Worm (Caenorhabditis elegans): ENCODE results near the gene gcy-22.

The gcy-22 gene

ce11 chrV:20779707-20780346 lies 45.0 kb downstream of the gcy-22 start (continued):
- TF ChIP-seq fkh-8 (tag; optimal IDR thresholded peaks at IDR 0.05) = peak; percentile 68
- TF ChIP-seq hlh-4 (tag; optimal IDR thresholded peaks at IDR 0.05) = no peak
- TF ChIP-seq swsn-7 (tag; optimal IDR thresholded peaks at IDR 0.05) = peak; percentile 27
- peak in 1 of 2 experiments; percentile 13 for TF ChIP-seq lsy-2 (tag; optimal IDR thresholded peaks at IDR 0.05)
- peak; percentile 58 for TF ChIP-seq rnt-1 (tag; optimal IDR thresholded peaks at IDR 0.05)
- peak; percentile 23 for TF ChIP-seq nhr-47 (tag; optimal IDR thresholded peaks at IDR 0.05)
- no peak for TF ChIP-seq nhr-11 (tag; optimal IDR thresholded peaks at IDR 0.05)
- no peak for TF ChIP-seq snu-23 (GFP tag; optimal IDR thresholded peaks at IDR 0.05)
- peak; percentile 78 for TF ChIP-seq sox-4 (tag; optimal IDR thresholded peaks at IDR 0.05)
- no peak for TF ChIP-seq nhr-76 (tag; optimal IDR thresholded peaks at IDR 0.05)
- no peak for TF ChIP-seq pag-3 (tag; optimal IDR thresholded peaks at IDR 0.05; ENCODE audit: borderline replicate concordance, insufficient read depth)
- no peak for TF ChIP-seq dpl-1 (GFP tag; optimal IDR thresholded peaks at IDR 0.05)
- no peak for TF ChIP-seq egl-27 (tag; optimal IDR thresholded peaks at IDR 0.05)
- TF ChIP-seq zag-1 (tag; optimal IDR thresholded peaks at IDR 0.05) = no peak
- no peak for TF ChIP-seq vab-15 (tag; optimal IDR thresholded peaks at IDR 0.05)
- no peak for TF ChIP-seq nhr-12 (tag; optimal IDR thresholded peaks at IDR 0.05)
- TF ChIP-seq mef-2 (tag; optimal IDR thresholded peaks at IDR 0.05) = no peak
- peak; percentile 38 for TF ChIP-seq fos-1 (tag; optimal IDR thresholded peaks at IDR 0.05)
- TF ChIP-seq C34B4.2 (tag; optimal IDR thresholded peaks at IDR 0.05) = no peak
- peak; percentile 57 for TF ChIP-seq nhr-71 (tag; optimal IDR thresholded peaks at IDR 0.05)
- peak; percentile 1 for TF ChIP-seq irx-1 (tag; optimal IDR thresholded peaks at IDR 0.05)
- TF ChIP-seq aha-1 (tag; optimal IDR thresholded peaks at IDR 0.05) = no peak
- TF ChIP-seq lin-39 (tag; optimal IDR thresholded peaks at IDR 0.05) = no peak
- no peak for TF ChIP-seq grh-1 (GFP tag; IDR thresholded peaks at IDR 0.05)
- TF ChIP-seq C04F5.9 (tag; optimal IDR thresholded peaks at IDR 0.05) = no peak
- peak; percentile 75 for TF ChIP-seq nhr-85 (tag)
- TF ChIP-seq zip-4 (GFP tag; optimal IDR thresholded peaks at IDR 0.05) = no peak
- no peak for TF ChIP-seq aly-2 (tag; optimal IDR thresholded peaks at IDR 0.05)
- no peak for TF ChIP-seq C16A3.4 (tag; optimal IDR thresholded peaks at IDR 0.05)

- TF ChIP-seq pqm-1 (tag; optimal IDR thresholded peaks at IDR 0.05) (no peak), aly-2 (tag; optimal IDR thresholded peaks at IDR 0.05) (no peak), unc-86 (tag; optimal IDR thresholded peaks at IDR 0.05) (no peak), elt-2 (tag; optimal IDR thresholded peaks at IDR 0.05) (peak; percentile 2), lin-35 (GFP tag; optimal IDR thresholded peaks at IDR 0.05) (peak in 1 of 2 experiments; percentile 23), alr-1 (tag; optimal IDR thresholded peaks at IDR 0.05; ENCODE audit: borderline replicate concordance) (no peak), lir-3 (tag; optimal IDR thresholded peaks at IDR 0.05; ENCODE audit: poor library complexity) (no peak), zag-1 (tag; optimal IDR thresholded peaks at IDR 0.05) (no peak), pax-3 (tag; optimal IDR thresholded peaks at IDR 0.05) (no peak), pag-3 (tag; optimal IDR thresholded peaks at IDR 0.05; ENCODE audit: borderline replicate concordance, insufficient read depth) (no peak), ztf-11 (tag; optimal IDR thresholded peaks at IDR 0.05) (no peak), nhr-77 (tag; optimal IDR thresholded peaks at IDR 0.05) (no peak), efl-3 (GFP tag; optimal IDR thresholded peaks at IDR 0.05) (no peak), fkh-4 (tag; optimal IDR thresholded peaks at IDR 0.05; ENCODE audit: borderline replicate concordance) (no peak), unc-30 (tag; optimal IDR thresholded peaks at IDR 0.05) (no peak), unc-62 (GFP tag; optimal IDR thresholded peaks at IDR 0.05) (no peak), mab-9 (GFP tag; IDR thresholded peaks at IDR 0.05) (no peak), nhr-12 (tag; optimal IDR thresholded peaks at IDR 0.05) (no peak), sptf-1 (tag; optimal IDR thresholded peaks at IDR 0.05) (no peak), lin-39 (tag; optimal IDR thresholded peaks at IDR 0.05) (no peak), skn-1 (tag; optimal IDR thresholded peaks at IDR 0.05) (peak; percentile 6), C34B4.2 (tag; optimal IDR thresholded peaks at IDR 0.05) (no peak), nhr-76 (tag; optimal IDR thresholded peaks at IDR 0.05) (no peak), elt-3 (tag; optimal IDR thresholded peaks at IDR 0.05) (peak in 2 of 6 experiments; percentile 9 to 50), fkh-8 (tag; optimal IDR thresholded peaks at IDR 0.05) (no peak), ztf-4 (tag; optimal IDR thresholded peaks at IDR 0.05) (peak; percentile 32), nhr-19 (GFP tag; conservative IDR thresholded peaks at IDR 0.05) (no peak), rnt-1 (tag; optimal IDR thresholded peaks at IDR 0.05) (no peak), nhr-71 (tag; optimal IDR thresholded peaks at IDR 0.05) (no peak), snpc-4 (tag; optimal IDR thresholded peaks at IDR 0.05) (no peak), unc-130 (tag; optimal IDR thresholded peaks at IDR 0.05) (no peak)
These were observed 46.0 kb downstream of the gcy-22 start for ce11 chrV:20778886-20779285.
